Worm (Caenorhabditis elegans) whole organism, L3 larva: ENCODE results near the gene C36A4.4.

Experiments used
- R02D3.7 ChIP-seq: fragments of 150-350 bp; optimal IDR thresholded peaks from 2 replicates; lab custom pipeline; 2014; ENCODE audit warnings: missing biosample characterization, missing genetic modification characterization
- aly-2 ChIP-seq: fragments of 150-350 bp; optimal IDR thresholded peaks from 2 replicates; lab custom pipeline; 2014; ENCODE audit warnings: missing biosample characterization, missing genetic modification characterization
- ama-1 ChIP-seq: fragments of 150-350 bp; optimal IDR thresholded peaks from 2 replicates; lab custom pipeline; 2018
- ceh-16 ChIP-seq: sonication (generic microtip); optimal IDR thresholded peaks from 2 replicates; lab custom pipeline; 2017; ENCODE audit warnings: missing biosample characterization, missing genetic modification characterization
- ceh-28 ChIP-seq: fragments of 150-350 bp; optimal IDR thresholded peaks from 2 replicates; lab custom pipeline; 2014; ENCODE audit warnings: missing biosample characterization, missing genetic modification reagents, missing genetic modification characterization
- ceh-82 ChIP-seq: fragments of 150-350 bp; optimal IDR thresholded peaks from 2 replicates; lab custom pipeline; 2014; ENCODE audit warnings: missing biosample characterization, missing genetic modification characterization
- ceh-9 ChIP-seq: sonication (generic microtip); optimal IDR thresholded peaks from 2 replicates; lab custom pipeline; 2018; ENCODE audit warnings: missing biosample characterization, missing genetic modification characterization
- daf-12 ChIP-seq: fragments of 150-350 bp; optimal IDR thresholded peaks from 2 replicates; lab custom pipeline; 2014; ENCODE audit warnings: missing biosample characterization, missing genetic modification reagents, missing genetic modification characterization
- egl-27 ChIP-seq: sonication (generic microtip); optimal IDR thresholded peaks from 4 replicates; lab custom pipeline; 2017; ENCODE audit warnings: missing biosample characterization, missing genetic modification reagents, missing genetic modification characterization
- egl-5 ChIP-seq: fragments of 150-350 bp; optimal IDR thresholded peaks from 2 replicates; lab custom pipeline; 2017; ENCODE audit warnings: missing biosample characterization, missing genetic modification reagents, missing genetic modification characterization, inconsistent platforms
- elt-1 ChIP-seq: fragments of 150-350 bp; optimal IDR thresholded peaks from 2 replicates; lab custom pipeline; 2014; ENCODE audit warnings: missing biosample characterization, missing genetic modification characterization
- elt-2 ChIP-seq: sonication (generic microtip); optimal IDR thresholded peaks from 2 replicates; lab custom pipeline; 2016; ENCODE audit warnings: missing genetic modification reagents, mild to moderate bottlenecking, missing genetic modification characterization, missing compliant biosample characterization
- elt-3 ChIP-seq, 3 experiments: fragments of 150-350 bp in 1 of 3; sonication (generic microtip) in 2 of 3; optimal IDR thresholded peaks; 2 replicates in 2 of 3; 4 replicates in 1 of 3; lab custom pipeline; 2014 to 2017; ENCODE audit warnings: missing biosample characterization in 3 of 3, missing genetic modification characterization in 3 of 3
- eor-1 ChIP-seq, 2 experiments: fragments of 150-350 bp; optimal IDR thresholded peaks; 2 replicates each; lab custom pipeline; 2014 to 2018; ENCODE audit warnings: missing biosample characterization in 2 of 2, missing genetic modification characterization in 2 of 2
- fkh-10 ChIP-seq: sonication (generic microtip); optimal IDR thresholded peaks from 2 replicates; lab custom pipeline; 2017; ENCODE audit warnings: missing biosample characterization, missing genetic modification reagents, missing genetic modification characterization
- fkh-2 ChIP-seq: fragments of 150-350 bp; optimal IDR thresholded peaks from 2 replicates; lab custom pipeline; 2014; ENCODE audit warnings: missing biosample characterization, missing genetic modification reagents, missing genetic modification characterization
- fos-1 ChIP-seq: fragments of 150-350 bp; optimal IDR thresholded peaks from 2 replicates; lab custom pipeline; 2014; ENCODE audit warnings: missing biosample characterization, missing genetic modification characterization
- hmg-11 ChIP-seq: sonication (generic microtip); optimal IDR thresholded peaks from 2 replicates; lab custom pipeline; 2016; ENCODE audit warnings: missing genetic modification characterization, missing compliant biosample characterization
- jun-1 ChIP-seq: fragments of 150-350 bp; optimal IDR thresholded peaks from 2 replicates; lab custom pipeline; 2014; ENCODE audit warnings: missing biosample characterization, missing genetic modification reagents, missing genetic modification characterization
- lin-15B ChIP-seq: fragments of 150-350 bp; optimal IDR thresholded peaks from 2 replicates; lab custom pipeline; 2014; ENCODE audit warnings: missing biosample characterization, missing genetic modification characterization
- lin-39 ChIP-seq: fragments of 150-350 bp; optimal IDR thresholded peaks from 2 replicates; lab custom pipeline; 2018; ENCODE audit warnings: missing biosample characterization, missing genetic modification reagents, missing genetic modification characterization
- lsy-12 ChIP-seq: sonication (generic microtip); optimal IDR thresholded peaks from 2 replicates; lab custom pipeline; 2016; ENCODE audit warnings: mild to moderate bottlenecking, missing genetic modification characterization, missing compliant biosample characterization
- mdl-1 ChIP-seq: fragments of 150-350 bp; optimal IDR thresholded peaks from 2 replicates; lab custom pipeline; 2014; ENCODE audit warnings: missing biosample characterization, missing genetic modification characterization
- mml-1 ChIP-seq: fragments of 150-350 bp; sonication (generic microtip); optimal IDR thresholded peaks from 3 replicates; lab custom pipeline; 2014; ENCODE audit warnings: missing biosample characterization, missing genetic modification characterization
- nfya-1 ChIP-seq: sonication (generic microtip); optimal IDR thresholded peaks from 2 replicates; lab custom pipeline; 2017; ENCODE audit warnings: missing genetic modification characterization, mild to moderate bottlenecking, missing compliant biosample characterization, antibody characterized with exemption, moderate library complexity; ENCODE audit not compliant: insufficient read depth
- nhr-11 ChIP-seq: fragments of 150-350 bp; optimal IDR thresholded peaks from 2 replicates; lab custom pipeline; 2014; ENCODE audit warnings: missing biosample characterization, missing genetic modification characterization
- nhr-12 ChIP-seq: fragments of 150-350 bp; optimal IDR thresholded peaks from 2 replicates; lab custom pipeline; 2014; ENCODE audit warnings: missing biosample characterization, missing genetic modification characterization
- nhr-23 ChIP-seq: fragments of 150-350 bp; optimal IDR thresholded peaks from 2 replicates; lab custom pipeline; 2014; ENCODE audit warnings: missing biosample characterization, missing genetic modification reagents, missing genetic modification characterization
- nhr-237 ChIP-seq: fragments of 150-350 bp; optimal IDR thresholded peaks from 2 replicates; lab custom pipeline; 2014; ENCODE audit warnings: missing biosample characterization, missing genetic modification characterization
- nhr-25 ChIP-seq: sonication (generic microtip); optimal IDR thresholded peaks from 2 replicates; lab custom pipeline; 2017; ENCODE audit warnings: missing biosample characterization, missing genetic modification characterization
- nhr-28 ChIP-seq: fragments of 150-350 bp; optimal IDR thresholded peaks from 2 replicates; lab custom pipeline; 2014; ENCODE audit warnings: missing biosample characterization, missing genetic modification characterization
- nhr-43 ChIP-seq: sonication (generic microtip); optimal IDR thresholded peaks from 2 replicates; lab custom pipeline; 2016; ENCODE audit warnings: mild to moderate bottlenecking, missing genetic modification characterization, missing compliant biosample characterization; ENCODE audit not compliant: poor library complexity, severe bottlenecking
- nhr-67 ChIP-seq: fragments of 150-350 bp; optimal IDR thresholded peaks from 2 replicates; lab custom pipeline; 2014; ENCODE audit warnings: missing biosample characterization, missing genetic modification characterization
- nhr-76 ChIP-seq: fragments of 150-350 bp; sonication (generic microtip); optimal IDR thresholded peaks from 5 replicates; lab custom pipeline; 2014; ENCODE audit warnings: missing biosample characterization, missing genetic modification characterization
- nhr-77 ChIP-seq: fragments of 150-350 bp; optimal IDR thresholded peaks from 2 replicates; lab custom pipeline; 2014; ENCODE audit warnings: missing biosample characterization, missing genetic modification characterization
- pha-4 ChIP-seq: fragments of 150-350 bp; optimal IDR thresholded peaks from 2 replicates; lab custom pipeline; 2014; ENCODE audit warnings: missing biosample characterization, missing genetic modification reagents, missing genetic modification characterization
- pqm-1 ChIP-seq: fragments of 150-350 bp; optimal IDR thresholded peaks from 2 replicates; lab custom pipeline; 2017; ENCODE audit warnings: missing biosample characterization, missing genetic modification characterization, inconsistent platforms
- sea-2 ChIP-seq: fragments of 150-350 bp; sonication (generic microtip); optimal IDR thresholded peaks from 4 replicates; lab custom pipeline; 2014; ENCODE audit warnings: missing biosample characterization, missing genetic modification reagents, missing genetic modification characterization
- skn-1 ChIP-seq: fragments of 150-350 bp; optimal IDR thresholded peaks from 2 replicates; lab custom pipeline; 2014; ENCODE audit warnings: missing biosample characterization, missing genetic modification characterization
- snpc-4 ChIP-seq: fragments of 150-350 bp; optimal IDR thresholded peaks from 2 replicates; lab custom pipeline; 2014; ENCODE audit warnings: missing biosample characterization, missing genetic modification characterization
- tbx-2 ChIP-seq: sonication (generic microtip); optimal IDR thresholded peaks from 2 replicates; lab custom pipeline; 2016; ENCODE audit warnings: mild to moderate bottlenecking, missing genetic modification characterization, missing compliant biosample characterization
- unc-39 ChIP-seq: sonication (generic microtip); optimal IDR thresholded peaks from 4 replicates; lab custom pipeline; 2017; ENCODE audit warnings: missing biosample characterization, missing genetic modification characterization
- unc-62 ChIP-seq: fragments of 150-350 bp; sonication (generic microtip); optimal IDR thresholded peaks from 4 replicates; lab custom pipeline; 2014; ENCODE audit warnings: missing biosample characterization, missing genetic modification reagents, missing genetic modification characterization
- zag-1 ChIP-seq: fragments of 150-350 bp; optimal IDR thresholded peaks from 2 replicates; lab custom pipeline; 2014; ENCODE audit warnings: missing biosample characterization, missing genetic modification characterization
- ztf-4 ChIP-seq: fragments of 150-350 bp; optimal IDR thresholded peaks from 2 replicates; lab custom pipeline; 2014; ENCODE audit warnings: missing biosample characterization, missing genetic modification characterization

The C36A4.4 gene

ce11 chrIII:3867378-3867904 is 24.0 kb upstream of the C36A4.4 start, which contains the start of gene rpl-3 (continued):
- TF ChIP-seq nhr-76: peak; percentile 96
- TF ChIP-seq ama-1 (lab: Kevin White, UChicago): peak; percentile 94
- peak; percentile 100 for TF ChIP-seq aly-2 (tag; lab: Kevin White, UChicago)
- TF ChIP-seq elt-2 (tag; lab: Kevin White, UChicago): peak; percentile 99
- peak; percentile 97 for TF ChIP-seq nhr-77 (tag; lab: Kevin White, UChicago)
- TF ChIP-seq pqm-1: peak; percentile 99
- TF ChIP-seq skn-1: peak; percentile 99
- peak; percentile 98 for TF ChIP-seq ceh-28 (tag; lab: Kevin White, UChicago)
- TF ChIP-seq, all 47 proteins: peak for 45

- peak; percentile 23 for TF ChIP-seq elt-2 (tag; lab: Kevin White, UChicago)
- no peak for TF ChIP-seq nhr-12 (tag; lab: Kevin White, UChicago)
- TF ChIP-seq pqm-1: no peak
- TF ChIP-seq fkh-2 (tag; lab: Kevin White, UChicago): no peak
- no peak for TF ChIP-seq jun-1
- no peak for TF ChIP-seq zag-1 (tag; lab: Kevin White, UChicago)
- no peak for TF ChIP-seq nhr-67 (tag; lab: Kevin White, UChicago)
- TF ChIP-seq hmg-11 (tag; lab: Kevin White, UChicago): peak; percentile 14
- TF ChIP-seq snpc-4: no peak
- TF ChIP-seq ama-1 (lab: Kevin White, UChicago): peak; percentile 26
- TF ChIP-seq fkh-10 (GFP tag; lab: Kevin White, UChicago): peak; percentile 19
- TF ChIP-seq nhr-43 (tag; lab: Kevin White, UChicago): peak; percentile 2
- TF ChIP-seq pha-4: peak; percentile 5
- TF ChIP-seq nhr-28 (tag; lab: Kevin White, UChicago): no peak
Observed at ce11 chrIII:3863814-3864507, 20.5 kb upstream of the C36A4.4 start, which contains the start of gene acs-19. Gene acs-19, plus strand, starts transcription at chrIII:3864489.

ce11 chrIII:3862918-3863385 is 19.5 kb upstream of the C36A4.4 start, which contains the start of gene brc-1:
Gene brc-1, minus strand, starts transcription at chrIII:3862968.
- peak; percentile 18 for TF ChIP-seq unc-62 (GFP tag; lab: Kevin White, UChicago)
- TF ChIP-seq elt-2 (tag; lab: Kevin White, UChicago): peak; percentile 72
- TF ChIP-seq zag-1 (tag; lab: Kevin White, UChicago): no peak
- no peak for TF ChIP-seq nhr-67 (tag; lab: Kevin White, UChicago)
- TF ChIP-seq ama-1 (lab: Kevin White, UChicago): peak; percentile 97
- TF ChIP-seq fkh-10 (GFP tag; lab: Kevin White, UChicago): peak; percentile 96
- no peak for TF ChIP-seq nhr-77 (tag; lab: Kevin White, UChicago)
- peak; percentile 97 for TF ChIP-seq lin-39
- no peak for TF ChIP-seq ceh-9 (tag; lab: Kevin White, UChicago)
- no peak for TF ChIP-seq egl-27 (tag; lab: Kevin White, UChicago)
- peak; percentile 56 for TF ChIP-seq nhr-43 (tag; lab: Kevin White, UChicago)
- TF ChIP-seq unc-39 (tag; lab: Kevin White, UChicago): no peak
- peak; percentile 68 for TF ChIP-seq R02D3.7 (tag; lab: Kevin White, UChicago)
- no peak for TF ChIP-seq nhr-237
- TF ChIP-seq ceh-16 (tag; lab: Kevin White, UChicago): no peak
- TF ChIP-seq nhr-76: no peak
- peak; percentile 57 for TF ChIP-seq jun-1
- TF ChIP-seq snpc-4: peak; percentile 76
- peak; percentile 57 for TF ChIP-seq pqm-1
- TF ChIP-seq nhr-28 (tag; lab: Kevin White, UChicago): no peak
- peak; percentile 24 for TF ChIP-seq egl-5
- peak; percentile 79 for TF ChIP-seq nhr-25 (tag; lab: Kevin White, UChicago)
- peak; percentile 51 for TF ChIP-seq tbx-2 (tag; lab: Kevin White, UChicago)
- no peak for TF ChIP-seq aly-2 (tag; lab: Kevin White, UChicago)
- TF ChIP-seq fkh-2 (tag; lab: Kevin White, UChicago): no peak
- TF ChIP-seq fos-1 (tag; lab: Kevin White, UChicago): no peak
- TF ChIP-seq lsy-12: peak; percentile 73
- peak; percentile 94 for TF ChIP-seq nfya-1
- TF ChIP-seq nhr-23 (tag; lab: Kevin White, UChicago): peak; percentile 91
- peak; percentile 32 for TF ChIP-seq ceh-82 (tag; lab: Kevin White, UChicago)
- peak; percentile 86 for TF ChIP-seq pha-4
- TF ChIP-seq lin-15B (tag; lab: Kevin White, UChicago): peak; percentile 96
- peak; percentile 98 for TF ChIP-seq hmg-11 (tag; lab: Kevin White, UChicago)
- peak; percentile 32 for TF ChIP-seq elt-1 (tag; lab: Kevin White, UChicago)
- TF ChIP-seq mml-1 (tag; lab: Kevin White, UChicago): no peak
- no peak for TF ChIP-seq sea-2 (GFP tag; lab: Kevin White, UChicago)
- TF ChIP-seq mdl-1 (tag; lab: Kevin White, UChicago): no peak
- TF ChIP-seq ztf-4 (tag; lab: Kevin White, UChicago): peak; percentile 10
- TF ChIP-seq eor-1 (tag; optimal IDR thresholded peaks at IDR 0.05; lab: Kevin White, UChicago): no peak
- peak; percentile 37 for TF ChIP-seq nhr-11
- no peak for TF ChIP-seq daf-12 (tag; lab: Kevin White, UChicago)
- TF ChIP-seq skn-1: peak; percentile 49
- no peak for TF ChIP-seq elt-3 (tag; optimal IDR thresholded peaks at IDR 0.05; lab: Kevin White, UChicago)
